Worm (Caenorhabditis elegans) whole organism, midembryonic: ENCODE data around the gene Y67D8B.2.
A peak's percentile ranks its signal among the peaks of the same experiment; 100 is the strongest.
"Not testable (repeated sequence)": the region's sequence is repeated elsewhere in the genome, so short reads cannot be mapped to it uniquely, and the experiment has no call there.

Experiments used
- T22C8.4 ChIP-seq: fragments of 200-800 bp; sonication (Bioruptor generic); IDR thresholded peaks from 2 replicates; pipeline ENCODE4 v1.3.6; 2022; ENCODE audit warnings: missing genetic modification characterization, missing compliant biosample characterization
- cog-1 ChIP-seq: sonication (generic microtip); optimal IDR thresholded peaks from 2 replicates; lab custom pipeline; 2016; ENCODE audit warnings: missing genetic modification characterization, missing compliant biosample characterization
- flt-1 ChIP-seq: fragments of 200-800 bp; sonication (Bioruptor generic); IDR thresholded peaks from 2 replicates; pipeline ENCODE4 v1.3.6; 2022; ENCODE audit warnings: missing genetic modification characterization, missing compliant biosample characterization
- klf-2 ChIP-seq: fragments of 200-800 bp; sonication (Bioruptor generic); conservative IDR thresholded peaks from 2 replicates; pipeline ENCODE4 v1.3.6; 2022; ENCODE audit warnings: missing genetic modification reagents, missing genetic modification characterization, missing compliant biosample characterization
- med-1 ChIP-seq: sonication (generic microtip); optimal IDR thresholded peaks from 2 replicates; lab custom pipeline; 2017; ENCODE audit warnings: missing genetic modification characterization, mild to moderate bottlenecking, missing compliant biosample characterization, antibody characterized with exemption, missing genetic modification reagents; ENCODE audit not compliant: insufficient read depth
- ref-1 ChIP-seq: fragments of 200-800 bp; sonication (Bioruptor generic); conservative IDR thresholded peaks from 2 replicates; pipeline ENCODE4 v1.3.6; 2022; ENCODE audit warnings: missing genetic modification reagents, missing genetic modification characterization, missing compliant biosample characterization
- tab-1 ChIP-seq: fragments of 200-800 bp; sonication (Bioruptor generic); IDR thresholded peaks from 2 replicates; pipeline ENCODE4 v1.3.6; 2022; ENCODE audit warnings: missing genetic modification characterization, missing compliant biosample characterization
- ztf-23 ChIP-seq: fragments of 200-800 bp; sonication (Bioruptor generic); IDR thresholded peaks from 2 replicates; pipeline ENCODE4 v1.3.6; 2022; ENCODE audit warnings: missing genetic modification reagents, missing genetic modification characterization, missing compliant biosample characterization
- ztf-29 ChIP-seq: fragments of 200-800 bp; sonication (Bioruptor generic); IDR thresholded peaks from 2 replicates; pipeline ENCODE4 v1.3.6; 2022; ENCODE audit warnings: missing genetic modification reagents, missing genetic modification characterization, missing compliant biosample characterization

The Y67D8B.2 gene

ce11 chrIV:3202111-3202510 lies 10.7 kb upstream of the Y67D8B.2 start, which contains the start of the genes Y67D8B.3 and Y67D8B.5:
Gene Y67D8B.3 (minus strand): TSS chrIV:3202211.
Gene Y67D8B.5 (plus strand): TSS chrIV:3202343.
- TF ChIP-seq tab-1 (GFP tag; lab: Robert Waterston, UW) (no peak), cog-1 (no peak), T22C8.4 (no peak), ref-1 (no peak), ztf-23 (GFP tag; lab: Robert Waterston, UW) (no peak), med-1 (no peak), ztf-29 (GFP tag; lab: Robert Waterston, UW) (no peak), flt-1 (GFP tag; lab: Robert Waterston, UW) (no peak), klf-2 (GFP tag; lab: Robert Waterston, UW) (no peak)

- no peak for TF ChIP-seq ztf-29 (GFP tag; lab: Robert Waterston, UW)
These were observed 7.7 kb upstream of the Y67D8B.2 start for ce11 chrIV:3199041-3199440.

- TF ChIP-seq ref-1 (no peak), flt-1 (GFP tag; lab: Robert Waterston, UW) (no peak), ztf-29 (GFP tag; lab: Robert Waterston, UW) (no peak), tab-1 (GFP tag; lab: Robert Waterston, UW) (no peak), cog-1 (no peak), T22C8.4 (no peak), ztf-23 (GFP tag; lab: Robert Waterston, UW) (no peak), med-1 (no peak)
These were observed 5.0 kb upstream of the Y67D8B.2 start for ce11 chrIV:3196367-3196766.

ce11 chrIV:3182920-3183319 lies 8.4 kb downstream of the Y67D8B.2 start:
- TF ChIP-seq ztf-23 (GFP tag; lab: Robert Waterston, UW), result no peak
- no peak for TF ChIP-seq ref-1
- no peak for TF ChIP-seq cog-1

- TF ChIP-seq ztf-23 (GFP tag; lab: Robert Waterston, UW), result peak; percentile 71
- TF ChIP-seq klf-2 (GFP tag; lab: Robert Waterston, UW), result no peak
These were observed 15.2 kb downstream of the Y67D8B.2 start, which contains the start of gene nlp-81 for ce11 chrIV:3176067-3176758. Gene nlp-81 (minus strand): TSS chrIV:3176117.

ce11 chrIV:3172510-3172909 lies 18.9 kb downstream of the Y67D8B.2 start, which contains the start of gene Y67D8B.1:
Gene Y67D8B.1 (minus strand): TSS chrIV:3172610.
- TF ChIP-seq ztf-29 (GFP tag; lab: Robert Waterston, UW); med-1; T22C8.4: not testable (repeated sequence)

ce11 chrIV:3168656-3169216 lies 22.6 kb downstream of the Y67D8B.2 start:
- no peak for TF ChIP-seq ztf-29 (GFP tag; lab: Robert Waterston, UW)

- TF ChIP-seq T22C8.4 (no peak), ztf-29 (GFP tag; lab: Robert Waterston, UW) (no peak), klf-2 (GFP tag; lab: Robert Waterston, UW) (no peak), med-1 (no peak), cog-1 (no peak), ztf-23 (GFP tag; lab: Robert Waterston, UW) (no peak), ref-1 (no peak), tab-1 (GFP tag; lab: Robert Waterston, UW) (no peak), flt-1 (GFP tag; lab: Robert Waterston, UW) (no peak)
These were observed 24.5 kb downstream of the Y67D8B.2 start for ce11 chrIV:3166896-3167295.

- TF ChIP-seq cog-1 (no peak), ztf-29 (GFP tag; lab: Robert Waterston, UW) (no peak), tab-1 (GFP tag; lab: Robert Waterston, UW) (no peak), klf-2 (GFP tag; lab: Robert Waterston, UW) (no peak), ztf-23 (GFP tag; lab: Robert Waterston, UW) (no peak), T22C8.4 (no peak), flt-1 (GFP tag; lab: Robert Waterston, UW) (no peak), ref-1 (no peak), med-1 (no peak)
These were observed 26.0 kb downstream of the Y67D8B.2 start for ce11 chrIV:3165365-3165764.

- TF ChIP-seq tab-1 (GFP tag; lab: Robert Waterston, UW), result no peak
These were observed 27.8 kb downstream of the Y67D8B.2 start for ce11 chrIV:3163562-3163961.

ce11 chrIV:3160785-3161184 lies 30.6 kb downstream of the Y67D8B.2 start:
- no peak for TF ChIP-seq flt-1 (GFP tag; lab: Robert Waterston, UW)
- no peak for TF ChIP-seq ref-1
- peak; percentile 62 for TF ChIP-seq cog-1
- TF ChIP-seq T22C8.4, result peak; percentile 96

ce11 chrIV:3158175-3158574 lies 33.2 kb downstream of the Y67D8B.2 start:
- TF ChIP-seq klf-2 (GFP tag; lab: Robert Waterston, UW) (no peak), flt-1 (GFP tag; lab: Robert Waterston, UW) (no peak), ref-1 (no peak), med-1 (no peak), ztf-23 (GFP tag; lab: Robert Waterston, UW) (no peak), cog-1 (no peak), tab-1 (GFP tag; lab: Robert Waterston, UW) (no peak)
